Worm (Caenorhabditis elegans): Measurements from ENCODE around the gene D2096.9.

The D2096.9 gene

DNA sequence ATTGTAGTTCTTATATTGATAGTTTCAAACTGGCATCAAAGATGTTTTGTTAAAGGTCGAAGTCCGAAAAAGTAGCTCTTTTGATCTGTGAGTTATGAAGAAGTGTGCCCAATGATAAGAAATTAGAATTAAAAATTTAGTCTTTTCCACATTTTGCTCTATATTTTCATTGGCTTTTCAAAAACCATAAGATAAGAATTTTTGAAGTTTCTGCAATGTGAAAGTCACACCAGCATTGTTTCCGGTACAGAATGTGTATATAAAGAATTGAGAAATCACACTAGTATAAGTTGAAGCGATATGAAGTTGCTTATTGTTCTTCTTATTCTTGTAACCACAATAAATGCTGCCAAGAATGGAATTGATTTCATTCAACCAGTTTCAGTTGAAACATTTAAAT lies 50.1 kb downstream of the D2096.9 start, which contains the start of gene lys-10:
Gene lys-10 (plus strand): TSS at position 301 of the 400 bp plus-strand sequence.
- TF ChIP-seq nhr-237 (tag; optimal IDR thresholded peaks at IDR 0.05) (no peak), ceh-83 (GFP tag; optimal IDR thresholded peaks at IDR 0.05) (no peak), mep-1 (tag; optimal IDR thresholded peaks at IDR 0.05) (no peak), ham-2 (GFP tag; optimal IDR thresholded peaks at IDR 0.05) (no peak), lsy-2 (tag; optimal IDR thresholded peaks at IDR 0.05) (no peak), lin-32 (GFP tag; optimal IDR thresholded peaks at IDR 0.05) (no peak), nhr-12 (tag; optimal IDR thresholded peaks at IDR 0.05) (no peak), mab-5 (tag; optimal IDR thresholded peaks at IDR 0.05) (no peak), zip-8 (tag; optimal IDR thresholded peaks at IDR 0.05) (no peak), drap-1 (GFP tag; optimal IDR thresholded peaks at IDR 0.05) (no peak), ztf-11 (tag; optimal IDR thresholded peaks at IDR 0.05) (no peak), lin-13 (tag; optimal IDR thresholded peaks at IDR 0.05) (no peak), pha-4 (tag; optimal IDR thresholded peaks at IDR 0.05) (no peak), blmp-1 (tag; optimal IDR thresholded peaks at IDR 0.05) (no peak), snpc-4 (tag; optimal IDR thresholded peaks at IDR 0.05) (no peak), tbx-8 (GFP tag; optimal IDR thresholded peaks at IDR 0.05) (no peak), ceh-39 (tag; optimal IDR thresholded peaks at IDR 0.05) (no peak), nhr-76 (tag; optimal IDR thresholded peaks at IDR 0.05) (no peak)

Measured in whole organism, mixed stage, embryonic.